Worm (Caenorhabditis elegans) whole organism, L3 larva: ENCODE data around the gene ttbk-5.
A peak's percentile ranks its signal among the peaks of the same experiment; 100 is the strongest.

Source experiments
- R02D3.7 ChIP-seq: fragments of 150-350 bp; optimal IDR thresholded peaks from 2 replicates; lab custom pipeline; 2014; ENCODE audit warnings: missing biosample characterization, missing genetic modification characterization
- elt-1 ChIP-seq: fragments of 150-350 bp; optimal IDR thresholded peaks from 2 replicates; lab custom pipeline; 2014; ENCODE audit warnings: missing biosample characterization, missing genetic modification characterization
- elt-2 ChIP-seq: sonication (generic microtip); optimal IDR thresholded peaks from 2 replicates; lab custom pipeline; 2016; ENCODE audit warnings: missing genetic modification reagents, mild to moderate bottlenecking, missing genetic modification characterization, missing compliant biosample characterization
- lin-39 ChIP-seq: fragments of 150-350 bp; optimal IDR thresholded peaks from 2 replicates; lab custom pipeline; 2018; ENCODE audit warnings: missing biosample characterization, missing genetic modification reagents, missing genetic modification characterization
- mdl-1 ChIP-seq: fragments of 150-350 bp; optimal IDR thresholded peaks from 2 replicates; lab custom pipeline; 2014; ENCODE audit warnings: missing biosample characterization, missing genetic modification characterization
- nhr-25 ChIP-seq: sonication (generic microtip); optimal IDR thresholded peaks from 2 replicates; lab custom pipeline; 2017; ENCODE audit warnings: missing biosample characterization, missing genetic modification characterization
- nhr-43 ChIP-seq: sonication (generic microtip); optimal IDR thresholded peaks from 2 replicates; lab custom pipeline; 2016; ENCODE audit warnings: mild to moderate bottlenecking, missing genetic modification characterization, missing compliant biosample characterization; ENCODE audit not compliant: poor library complexity, severe bottlenecking
- nhr-77 ChIP-seq: fragments of 150-350 bp; optimal IDR thresholded peaks from 2 replicates; lab custom pipeline; 2014; ENCODE audit warnings: missing biosample characterization, missing genetic modification characterization
- sea-2 ChIP-seq: fragments of 150-350 bp; sonication (generic microtip); optimal IDR thresholded peaks from 4 replicates; lab custom pipeline; 2014; ENCODE audit warnings: missing biosample characterization, missing genetic modification reagents, missing genetic modification characterization
- skn-1 ChIP-seq: fragments of 150-350 bp; optimal IDR thresholded peaks from 2 replicates; lab custom pipeline; 2014; ENCODE audit warnings: missing biosample characterization, missing genetic modification characterization
- tbx-2 ChIP-seq: sonication (generic microtip); optimal IDR thresholded peaks from 2 replicates; lab custom pipeline; 2016; ENCODE audit warnings: mild to moderate bottlenecking, missing genetic modification characterization, missing compliant biosample characterization
- zag-1 ChIP-seq: fragments of 150-350 bp; optimal IDR thresholded peaks from 2 replicates; lab custom pipeline; 2014; ENCODE audit warnings: missing biosample characterization, missing genetic modification characterization

DNA sequence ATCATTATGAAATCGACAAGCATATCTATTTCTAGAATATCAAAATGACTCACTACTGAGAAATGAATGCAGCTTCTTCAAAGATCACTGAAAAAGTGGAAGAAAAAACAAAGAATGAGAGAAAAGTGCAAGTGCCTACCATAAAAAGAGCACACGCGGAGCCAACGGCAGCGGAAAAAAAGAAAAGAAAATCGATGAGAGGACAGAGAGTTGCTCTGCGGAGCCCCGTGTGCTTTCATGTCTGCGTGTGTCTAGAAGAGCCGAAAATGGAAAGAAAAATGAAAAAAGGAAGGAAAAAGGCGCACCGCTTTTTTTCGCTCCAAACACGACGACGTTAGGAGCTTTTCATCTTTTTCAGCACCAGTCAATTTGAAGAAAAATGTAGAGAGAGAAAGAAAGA is 27.7 kb upstream of the ttbk-5 start, which contains the start of gene ipla-7:
- TF ChIP-seq nhr-43 (no peak), elt-1 (no peak), sea-2 (GFP tag; lab: Kevin White, UChicago) (no peak), nhr-25 (no peak), elt-2 (tag; lab: Kevin White, UChicago) (peak; percentile 14), mdl-1 (no peak), R02D3.7 (no peak), skn-1 (no peak), lin-39 (peak; percentile 4), nhr-77 (tag; lab: Kevin White, UChicago) (no peak), tbx-2 (tag; lab: Kevin White, UChicago) (no peak), zag-1 (no peak)
